Worm (Caenorhabditis elegans) whole organism, early embryonic: ENCODE results near the gene gcy-13.

ENCODE experiments used
- aly-1 ChIP-seq: sonication (generic microtip); optimal IDR thresholded peaks from 2 replicates; lab custom pipeline; 2016; ENCODE audit warnings: missing genetic modification characterization, missing compliant biosample characterization
- ama-1 ChIP-seq: fragments of 150-350 bp; optimal IDR thresholded peaks from 2 replicates; lab custom pipeline; 2014
- scrt-1 ChIP-seq: fragments of 200-800 bp; sonication (Bioruptor generic); IDR thresholded peaks from 2 replicates; pipeline ENCODE4 v1.3.6; 2022; ENCODE audit warnings: missing genetic modification characterization, missing compliant biosample characterization
- sea-1 ChIP-seq: fragments of 200-800 bp; sonication (Bioruptor generic); conservative IDR thresholded peaks from 2 replicates; pipeline ENCODE4 v1.3.6; 2022; ENCODE audit warnings: missing genetic modification characterization, missing compliant biosample characterization
- tbx-11 ChIP-seq: fragments of 200-800 bp; sonication (Bioruptor generic); IDR thresholded peaks from 2 replicates; pipeline ENCODE4 v1.3.6; 2022; ENCODE audit warnings: missing genetic modification characterization, missing compliant biosample characterization

ce11 chrV:12415656-12416055 lies 46.3 kb upstream of the gcy-13 start, which contains the start of gene cdr-2:
- no peak for TF ChIP-seq aly-1 (tag; lab: Kevin White, UChicago)
- TF ChIP-seq scrt-1 (GFP tag; lab: Robert Waterston, UW), result no peak
- TF ChIP-seq ama-1 (lab: Kevin White, UChicago), result no peak
- no peak for TF ChIP-seq tbx-11 (GFP tag; lab: Robert Waterston, UW)
- TF ChIP-seq sea-1, result no peak
